Fruit fly (Drosophila melanogaster): ENCODE measurements around the gene Ulp1.

DNA sequence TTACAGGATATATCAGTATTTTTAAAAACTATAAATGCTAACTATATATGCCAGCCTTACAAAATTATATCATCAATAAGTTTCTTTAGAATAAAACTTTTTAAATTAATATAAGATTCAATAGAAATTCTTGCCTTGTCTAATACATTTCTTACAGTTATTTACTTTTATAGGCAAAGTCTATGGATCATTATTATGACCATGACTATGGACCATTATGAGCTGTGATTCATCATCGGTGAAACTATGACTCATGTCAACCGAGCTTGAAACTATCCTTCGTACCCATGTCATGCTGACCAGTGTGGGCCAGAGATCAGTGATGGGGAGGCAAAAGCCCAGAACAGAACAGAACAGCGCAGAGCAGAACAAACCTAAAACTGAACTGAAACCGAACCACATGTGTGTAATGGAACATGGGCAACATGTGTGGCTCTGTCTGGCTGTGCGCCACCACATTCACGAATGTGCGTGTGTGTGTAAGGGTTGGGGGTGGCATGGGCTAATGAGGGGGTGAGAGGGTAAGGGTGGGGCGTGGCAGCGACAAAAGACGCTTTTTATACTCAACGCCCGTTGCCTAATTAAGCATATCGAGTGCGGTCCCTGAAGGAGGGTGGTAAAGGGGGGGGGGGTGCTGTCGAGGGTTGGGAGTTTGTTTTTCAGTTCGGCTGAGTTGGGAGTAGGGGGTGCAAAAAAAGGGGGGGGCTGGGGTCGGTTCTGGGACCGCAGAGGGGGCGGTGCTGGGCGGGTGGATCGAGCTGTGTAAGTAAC lies 49.3 kb downstream of the Ulp1 start:
- TF ChIP-seq lola (GFP tag; optimal IDR thresholded peaks at IDR 0.05) (no peak), psq (GFP tag; optimal IDR thresholded peaks at IDR 0.05) (no peak), Hnf4 (GFP tag; optimal IDR thresholded peaks at IDR 0.05) (no peak), tai (GFP tag; optimal IDR thresholded peaks at IDR 0.05) (no peak), ey (GFP tag; optimal IDR thresholded peaks at IDR 0.05) (no peak), br (GFP tag; optimal IDR thresholded peaks at IDR 0.05) (no peak), usp (GFP tag; optimal IDR thresholded peaks at IDR 0.05) (no peak), foxo (GFP tag; optimal IDR thresholded peaks at IDR 0.05) (no peak), N (GFP tag; optimal IDR thresholded peaks at IDR 0.05) (no peak), h (GFP tag; optimal IDR thresholded peaks at IDR 0.05) (no peak), Dif (GFP tag; optimal IDR thresholded peaks at IDR 0.05; ENCODE audit: partially characterized antibody) (no peak)
